Worm (Caenorhabditis elegans): ENCODE data around the gene col-143.

DNA sequence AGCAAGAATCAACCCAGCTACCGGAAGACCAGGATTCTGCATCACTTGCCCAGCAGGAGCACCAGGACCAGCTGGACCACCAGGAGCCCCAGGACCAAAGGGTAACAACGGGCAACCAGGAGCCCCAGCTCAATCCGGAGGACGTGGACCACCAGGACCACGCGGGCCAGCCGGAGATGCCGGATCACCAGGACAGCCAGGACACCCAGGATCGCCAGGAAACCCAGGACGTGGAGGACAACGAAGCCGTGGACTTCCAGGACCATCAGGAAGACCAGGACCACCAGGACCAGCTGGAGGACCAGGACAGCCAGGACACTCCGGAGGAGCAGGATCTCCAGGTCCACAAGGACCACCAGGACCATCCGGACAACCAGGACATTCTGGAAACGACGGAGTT lies 3.9 kb upstream of the col-143 start:
- TF ChIP-seq gei-8 (GFP tag; optimal IDR thresholded peaks at IDR 0.05) (no peak), pqm-1 (tag; optimal IDR thresholded peaks at IDR 0.05) (no peak), F49E8.2 (tag; optimal IDR thresholded peaks at IDR 0.05; ENCODE audit: borderline replicate concordance) (no peak), nhr-237 (tag; optimal IDR thresholded peaks at IDR 0.05) (no peak), arid-1 (GFP tag; conservative IDR thresholded peaks at IDR 0.05) (no peak), nhr-25 (tag; optimal IDR thresholded peaks at IDR 0.05; ENCODE audit: borderline replicate concordance, insufficient read depth) (no peak), ama-1 (optimal IDR thresholded peaks at IDR 0.05) (no peak), pha-4 (GFP tag; IDR thresholded peaks at IDR 0.05) (no peak; the same call in 1 of the 2 replicates), pha-4 (tag; optimal IDR thresholded peaks at IDR 0.05) (no peak), daf-12 (tag; optimal IDR thresholded peaks at IDR 0.05) (no peak), nhr-76 (tag; optimal IDR thresholded peaks at IDR 0.05) (no peak), egl-27 (tag; optimal IDR thresholded peaks at IDR 0.05) (no peak), vab-7 (GFP tag; IDR thresholded peaks at IDR 0.05) (0 out of 2 replicates have a peak, but pooled peaks have one; percentile 5), ztf-11 (tag; optimal IDR thresholded peaks at IDR 0.05) (no peak)
